Worm (Caenorhabditis elegans): Measurements from ENCODE around the gene adt-2.
A peak's percentile ranks its signal among the peaks of the same experiment; 100 is the strongest.

adt-2 gene

DNA sequence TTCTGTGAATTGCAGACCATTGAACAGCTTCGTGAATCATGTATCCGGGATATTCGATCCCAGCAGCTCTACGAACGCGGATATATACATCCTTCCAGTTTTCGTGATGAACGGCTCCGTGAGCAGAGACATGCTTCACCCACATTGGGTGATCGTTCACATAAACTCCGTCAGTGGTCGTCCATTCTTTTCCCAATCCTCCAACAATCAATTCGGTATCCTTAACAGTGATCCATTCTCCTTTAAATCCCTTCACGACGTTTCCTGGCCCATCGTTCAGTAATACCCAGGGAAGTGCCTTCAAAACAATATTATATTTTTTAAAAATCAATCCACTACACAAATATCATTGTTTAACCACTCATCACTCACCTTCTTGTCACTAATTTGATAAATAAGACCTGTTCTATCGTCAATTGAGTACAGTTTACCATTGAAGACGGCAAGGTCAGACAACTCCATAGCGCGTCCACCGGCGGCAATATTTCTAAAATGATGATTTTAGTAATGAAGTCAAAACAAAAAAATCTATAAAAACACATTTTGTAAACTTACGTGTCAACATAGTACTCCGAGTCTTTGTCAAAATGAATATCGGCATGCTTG is 17.2 kb upstream of the adt-2 start:
- TF ChIP-seq unc-62 (GFP tag; optimal IDR thresholded peaks at IDR 0.05 in 1 of 2) = peak in 1 of 2 experiments; percentile 77
- TF ChIP-seq unc-62 (tag; optimal IDR thresholded peaks at IDR 0.05) = no peak
- no peak for TF ChIP-seq F49E8.2 (tag; optimal IDR thresholded peaks at IDR 0.05; ENCODE audit: borderline replicate concordance)
- TF ChIP-seq mdl-1 (tag; optimal IDR thresholded peaks at IDR 0.05) = no peak
- TF ChIP-seq lin-15B (tag; optimal IDR thresholded peaks at IDR 0.05) = no peak
- no peak for TF ChIP-seq pha-4 (GFP tag; IDR thresholded peaks at IDR 0.05)
- TF ChIP-seq pha-4 (tag; optimal IDR thresholded peaks at IDR 0.05) = no peak
- TF ChIP-seq Y105C5A.15 (GFP tag; IDR thresholded peaks at IDR 0.05) = no peak
- TF ChIP-seq zfp-3 (GFP tag; conservative IDR thresholded peaks at IDR 0.05) = no peak
- TF ChIP-seq aha-1 (tag) = no peak
- TF ChIP-seq ceh-32 (tag; optimal IDR thresholded peaks at IDR 0.05; ENCODE audit: poor library complexity) = no peak
- no peak for TF ChIP-seq unc-39 (tag; optimal IDR thresholded peaks at IDR 0.05)
- no peak for TF ChIP-seq nhr-237 (tag; optimal IDR thresholded peaks at IDR 0.05)
- TF ChIP-seq F37D6.2 (tag; optimal IDR thresholded peaks at IDR 0.05) = no peak
- no peak for TF ChIP-seq nhr-42 (GFP tag; IDR thresholded peaks at IDR 0.05)
- no peak for TF ChIP-seq ceh-20 (GFP tag; IDR thresholded peaks at IDR 0.05)
- peak; percentile 8 for TF ChIP-seq hlh-11 (tag; optimal IDR thresholded peaks at IDR 0.05)
- TF ChIP-seq cey-2 (tag; optimal IDR thresholded peaks at IDR 0.05; ENCODE audit: borderline replicate concordance, insufficient read depth) = no peak
- no peak for TF ChIP-seq aly-2 (tag; optimal IDR thresholded peaks at IDR 0.05)
- TF ChIP-seq lin-38 (GFP tag; IDR thresholded peaks at IDR 0.05) = 0 out of 2 replicates have a peak, but pooled peaks have one; percentile 10
- TF ChIP-seq rbr-2 (tag; optimal IDR thresholded peaks at IDR 0.05) = no peak
- TF ChIP-seq dpl-1 (GFP tag; optimal IDR thresholded peaks at IDR 0.05) = no peak
- TF ChIP-seq daf-19 (GFP tag; conservative IDR thresholded peaks at IDR 0.05) = no peak
- TF ChIP-seq F10B5.3 (tag; optimal IDR thresholded peaks at IDR 0.05) = no peak
- TF ChIP-seq tag-97 (GFP tag; IDR thresholded peaks at IDR 0.05) = no peak
- peak; percentile 45 for TF ChIP-seq nhr-28 (tag; optimal IDR thresholded peaks at IDR 0.05)
- no peak for TF ChIP-seq ces-1 (GFP tag; optimal IDR thresholded peaks at IDR 0.05)
- no peak for TF ChIP-seq Y5F2A.4 (GFP tag; optimal IDR thresholded peaks at IDR 0.05)
- no peak for TF ChIP-seq nhr-6 (tag; optimal IDR thresholded peaks at IDR 0.05)
- TF ChIP-seq zag-1 (tag; optimal IDR thresholded peaks at IDR 0.05) = no peak
- no peak for TF ChIP-seq nhr-41 (GFP tag; IDR thresholded peaks at IDR 0.05)

- TF ChIP-seq duxl-1 (tag; optimal IDR thresholded peaks at IDR 0.05; ENCODE audit: poor library complexity) (peak; percentile 35), unc-39 (tag; optimal IDR thresholded peaks at IDR 0.05) (no peak), nhr-102 (tag; optimal IDR thresholded peaks at IDR 0.05) (peak; percentile 32), lir-3 (tag; optimal IDR thresholded peaks at IDR 0.05) (no peak), gei-8 (GFP tag; optimal IDR thresholded peaks at IDR 0.05) (no peak), php-3 (GFP tag; IDR thresholded peaks at IDR 0.05) (0 out of 2 replicates have a peak, but pooled peaks have one; percentile 31), dve-1 (tag; optimal IDR thresholded peaks at IDR 0.05; ENCODE audit: insufficient read depth) (peak; percentile 16), T20F7.1 (GFP tag; optimal IDR thresholded peaks at IDR 0.05) (peak; percentile 19), ZK337.2 (GFP tag; IDR thresholded peaks at IDR 0.05) (peak; percentile 56; the same call in 1 of the 2 replicates), mep-1 (tag; optimal IDR thresholded peaks at IDR 0.05) (peak; percentile 64), dmd-6 (GFP tag; IDR thresholded peaks at IDR 0.05) (peak; percentile 41; the same call in 1 of the 2 replicates), unc-130 (GFP tag; optimal IDR thresholded peaks at IDR 0.05) (peak; percentile 2), lsy-2 (tag; optimal IDR thresholded peaks at IDR 0.05) (peak; percentile 2 to 67), zip-2 (tag; optimal IDR thresholded peaks at IDR 0.05) (no peak), nhr-28 (tag; optimal IDR thresholded peaks at IDR 0.05) (peak; percentile 100), hlh-30 (tag; optimal IDR thresholded peaks at IDR 0.05; ENCODE audit: insufficient read depth) (peak; percentile 17), rbr-2 (tag; optimal IDR thresholded peaks at IDR 0.05) (peak; percentile 36), dpl-1 (GFP tag; optimal IDR thresholded peaks at IDR 0.05) (peak; percentile 40), aha-1 (tag) (peak; percentile 82), nhr-48 (tag; optimal IDR thresholded peaks at IDR 0.05) (peak; percentile 1), R02D3.7 (tag; optimal IDR thresholded peaks at IDR 0.05) (no peak), ceh-28 (tag; optimal IDR thresholded peaks at IDR 0.05) (peak; percentile 26)
These were observed 16.1 kb upstream of the adt-2 start, which contains the start of gene apy-1 for ce11 chrX:7569685-7570518. Gene apy-1, minus strand, starts transcription at chrX:7569722.
